Worm (Caenorhabditis elegans): ENCODE data around the gene F01D5.8.

- TF ChIP-seq nhr-76 (tag; optimal IDR thresholded peaks at IDR 0.05) (no peak), blmp-1 (tag; optimal IDR thresholded peaks at IDR 0.05) (no peak), nhr-237 (tag; optimal IDR thresholded peaks at IDR 0.05) (no peak), sptf-1 (tag; optimal IDR thresholded peaks at IDR 0.05) (no peak), unc-62 (GFP tag; optimal IDR thresholded peaks at IDR 0.05) (no peak), lin-13 (tag; optimal IDR thresholded peaks at IDR 0.05) (no peak), nhr-12 (tag; optimal IDR thresholded peaks at IDR 0.05) (no peak), elt-1 (tag; optimal IDR thresholded peaks at IDR 0.05; ENCODE audit: borderline replicate concordance, insufficient read depth) (no peak), ces-1 (GFP tag; optimal IDR thresholded peaks at IDR 0.05) (no peak), elt-3 (tag; optimal IDR thresholded peaks at IDR 0.05) (no peak), snpc-4 (tag; optimal IDR thresholded peaks at IDR 0.05) (no peak)
Observed at ce11 chrII:13961567-13961966, 48.9 kb upstream of the F01D5.8 start.

Data from whole organism, mixed stage, embryonic.